Fruit fly (Drosophila melanogaster) whole organism, embryonic: ENCODE measurements around the gene Vav.

ENCODE experiments used
- Antp ChIP-seq: fragments of 200-800 bp; sonication (Bioruptor generic); optimal IDR thresholded peaks from 3 replicates; lab custom pipeline; 2016; ENCODE audit warnings: missing biosample characterization, missing genetic modification characterization
- BEAF-32 ChIP-seq: fragments of 200-800 bp; sonication (Bioruptor generic); optimal IDR thresholded peaks from 3 replicates; lab custom pipeline; 2017; ENCODE audit warnings: missing biosample characterization, missing genetic modification characterization, mild to moderate bottlenecking, moderate library complexity, missing genetic modification reagents
- C15 ChIP-seq: fragments of 200-800 bp; sonication (Bioruptor generic); IDR thresholded peaks from 3 replicates; pipeline ENCODE4 v1.3.6; 2022; ENCODE audit warnings: missing biosample characterization, missing genetic modification characterization
- CG11247 ChIP-seq: fragments of 200-800 bp; sonication (Bioruptor generic); IDR thresholded peaks from 2 replicates; pipeline ENCODE4 v1.3.6; 2022; ENCODE audit warnings: missing biosample characterization, missing genetic modification characterization
- CG12104 ChIP-seq: fragments of 200-800 bp; sonication (Bioruptor generic); optimal IDR thresholded peaks from 3 replicates; lab custom pipeline; 2016; ENCODE audit warnings: missing biosample characterization, missing genetic modification characterization
- CG12155 ChIP-seq: fragments of 200-800 bp; sonication (Bioruptor generic); optimal IDR thresholded peaks from 3 replicates; lab custom pipeline; 2016; ENCODE audit warnings: missing biosample characterization, missing genetic modification characterization
- CG12236 ChIP-seq: fragments of 200-800 bp; sonication (Bioruptor generic); optimal IDR thresholded peaks from 2 replicates; lab custom pipeline; 2016; ENCODE audit warnings: missing biosample characterization, missing genetic modification characterization
- CG2712 ChIP-seq: fragments of 200-800 bp; optimal IDR thresholded peaks from 3 replicates; lab custom pipeline; 2019; ENCODE audit warnings: missing biosample characterization, mild to moderate bottlenecking, missing genetic modification characterization, moderate library complexity
- CG30403 ChIP-seq: fragments of 200-800 bp; sonication (Bioruptor generic); optimal IDR thresholded peaks from 3 replicates; lab custom pipeline; 2016; ENCODE audit warnings: missing biosample characterization, missing genetic modification characterization
- CG34422 ChIP-seq: fragments of 200-800 bp; sonication (Bioruptor generic); IDR thresholded peaks from 3 replicates; pipeline ENCODE4 v1.3.6; 2022; ENCODE audit warnings: missing biosample characterization, missing genetic modification characterization
- CG6272 ChIP-seq: fragments of 200-800 bp; sonication (Bioruptor generic); IDR thresholded peaks from 2 replicates; pipeline ENCODE4 v1.3.6; 2022; ENCODE audit warnings: missing biosample characterization, missing genetic modification characterization
- CG6683 ChIP-seq: fragments of 200-800 bp; sonication (Bioruptor generic); optimal IDR thresholded peaks from 2 replicates; lab custom pipeline; 2017; ENCODE audit warnings: missing biosample characterization, mild to moderate bottlenecking, missing genetic modification characterization, missing genetic modification reagents
- CG6854 ChIP-seq: fragments of 200-800 bp; sonication (Bioruptor generic); optimal IDR thresholded peaks from 3 replicates; lab custom pipeline; 2017; ENCODE audit warnings: missing biosample characterization, mild to moderate bottlenecking, missing genetic modification characterization
- CG8924 ChIP-seq: fragments of 200-800 bp; optimal IDR thresholded peaks from 3 replicates; lab custom pipeline; 2019; ENCODE audit warnings: missing biosample characterization, mild to moderate bottlenecking, missing genetic modification characterization, moderate library complexity
- CG9215 ChIP-seq: fragments of 200-800 bp; sonication (Bioruptor generic); IDR thresholded peaks from 2 replicates; pipeline ENCODE4 v1.3.6; 2022; ENCODE audit warnings: missing biosample characterization, missing genetic modification characterization
- CG9609 ChIP-seq: fragments of 200-800 bp; sonication (Bioruptor generic); optimal IDR thresholded peaks from 3 replicates; lab custom pipeline; 2016; ENCODE audit warnings: missing biosample characterization, missing genetic modification characterization
- Dek ChIP-seq: fragments of 200-800 bp; sonication (Bioruptor generic); optimal IDR thresholded peaks from 3 replicates; lab custom pipeline; 2019; ENCODE audit warnings: missing biosample characterization, mild to moderate bottlenecking, missing genetic modification characterization, moderate library complexity
- Ets97D ChIP-seq: fragments of 200-800 bp; sonication (Bioruptor generic); optimal IDR thresholded peaks from 3 replicates; lab custom pipeline; 2016; ENCODE audit warnings: missing biosample characterization, missing genetic modification characterization
- Fer2 ChIP-seq: fragments of 200-800 bp; sonication (Bioruptor generic); optimal IDR thresholded peaks from 2 replicates; lab custom pipeline; 2018; ENCODE audit warnings: missing biosample characterization, mild to moderate bottlenecking, missing genetic modification characterization, moderate library complexity
- H15 ChIP-seq: fragments of 200-800 bp; sonication (Bioruptor generic); IDR thresholded peaks from 3 replicates; pipeline ENCODE4 v1.3.6; 2022; ENCODE audit warnings: missing biosample characterization, missing genetic modification characterization
- Hand ChIP-seq: fragments of 200-800 bp; sonication (Bioruptor generic); optimal IDR thresholded peaks from 2 replicates; lab custom pipeline; 2017; ENCODE audit warnings: mild to moderate bottlenecking, missing biosample characterization, missing genetic modification reagents, missing genetic modification characterization
- Hr51 ChIP-seq, 2 experiments: fragments of 200-800 bp; sonication (Bioruptor generic); optimal IDR thresholded peaks; 2 replicates in 1 of 2; 3 replicates in 1 of 2; lab custom pipeline; 2016 to 2018; ENCODE audit warnings: missing biosample characterization in 2 of 2, missing genetic modification characterization in 2 of 2, mild to moderate bottlenecking in 1 of 2, moderate library complexity in 1 of 2
- Jarid2 ChIP-seq: fragments of 200-800 bp; sonication (Bioruptor generic); optimal IDR thresholded peaks from 3 replicates; lab custom pipeline; 2017; ENCODE audit warnings: mild to moderate bottlenecking, missing biosample characterization, missing genetic modification reagents, missing genetic modification characterization
- MBD-R2 ChIP-seq: fragments of 200-800 bp; sonication (Bioruptor generic); IDR thresholded peaks from 2 replicates; pipeline ENCODE4 v1.3.6; 2022; ENCODE audit warnings: missing biosample characterization, missing genetic modification characterization
- Mad ChIP-seq: fragments of 200-800 bp; sonication (Bioruptor generic); optimal IDR thresholded peaks from 2 replicates; lab custom pipeline; 2016; ENCODE audit warnings: missing biosample characterization, missing genetic modification characterization
- Meics ChIP-seq: fragments of 200-800 bp; sonication (Bioruptor generic); optimal IDR thresholded peaks from 2 replicates; lab custom pipeline; 2017; ENCODE audit warnings: missing biosample characterization, mild to moderate bottlenecking, missing genetic modification characterization
- Opbp ChIP-seq: fragments of 200-800 bp; sonication (Bioruptor generic); IDR thresholded peaks from 3 replicates; pipeline ENCODE4 v1.3.6; 2022; ENCODE audit warnings: missing biosample characterization, missing genetic modification characterization; ENCODE audit not compliant: partially characterized antibody
- Spps ChIP-seq: fragments of 200-800 bp; sonication (Bioruptor generic); optimal IDR thresholded peaks from 2 replicates; lab custom pipeline; 2018; ENCODE audit warnings: missing biosample characterization, mild to moderate bottlenecking, missing genetic modification characterization
- bab2 ChIP-seq: fragments of 200-800 bp; sonication (Bioruptor generic); optimal IDR thresholded peaks from 2 replicates; lab custom pipeline; 2016; ENCODE audit warnings: missing biosample characterization, missing genetic modification characterization
- bbx ChIP-seq: fragments of 200-800 bp; sonication (Bioruptor generic); IDR thresholded peaks from 2 replicates; pipeline ENCODE4 v1.3.6; 2022; ENCODE audit warnings: missing biosample characterization, missing genetic modification characterization; ENCODE audit not compliant: partially characterized antibody
- cato ChIP-seq: fragments of 200-800 bp; sonication (Bioruptor generic); optimal IDR thresholded peaks from 2 replicates; lab custom pipeline; 2016; ENCODE audit warnings: missing biosample characterization, missing genetic modification characterization, borderline replicate concordance
- crp ChIP-seq, 2 experiments: fragments of 200-800 bp; sonication (Bioruptor generic); optimal IDR thresholded peaks; 2 replicates in 1 of 2; 3 replicates in 1 of 2; lab custom pipeline; 2017; ENCODE audit warnings: missing biosample characterization in 2 of 2, missing genetic modification characterization in 2 of 2, mild to moderate bottlenecking in 1 of 2, moderate library complexity in 1 of 2
- dan ChIP-seq: fragments of 200-800 bp; sonication (Bioruptor generic); IDR thresholded peaks from 2 replicates; pipeline ENCODE4 v1.3.6; 2022; ENCODE audit warnings: missing biosample characterization, missing genetic modification characterization
- dysf ChIP-seq: fragments of 200-800 bp; sonication (Bioruptor generic); IDR thresholded peaks from 3 replicates; pipeline ENCODE4 v1.3.6; 2022; ENCODE audit warnings: missing biosample characterization, missing genetic modification characterization
- ems ChIP-seq: fragments of 200-800 bp; sonication (Bioruptor generic); optimal IDR thresholded peaks from 3 replicates; lab custom pipeline; 2016; ENCODE audit warnings: missing biosample characterization, missing genetic modification characterization
- esg ChIP-seq: fragments of 200-800 bp; sonication (Bioruptor generic); conservative IDR thresholded peaks from 2 replicates; pipeline ENCODE4 v1.3.6; 2022; ENCODE audit warnings: missing biosample characterization, missing genetic modification characterization
- eyg ChIP-seq: fragments of 200-800 bp; sonication (Bioruptor generic); optimal IDR thresholded peaks from 3 replicates; lab custom pipeline; 2016; ENCODE audit warnings: missing biosample characterization, missing genetic modification characterization
- fd96Cb ChIP-seq: fragments of 200-800 bp; sonication (Bioruptor generic); optimal IDR thresholded peaks from 2 replicates; lab custom pipeline; 2018; ENCODE audit warnings: missing biosample characterization, mild to moderate bottlenecking, missing genetic modification characterization, moderate library complexity
- gcm2 ChIP-seq: fragments of 200-800 bp; sonication (Bioruptor generic); optimal IDR thresholded peaks from 2 replicates; lab custom pipeline; 2016; ENCODE audit warnings: missing biosample characterization, missing genetic modification characterization
- hb ChIP-seq: fragments of 200-800 bp; sonication (Bioruptor generic); IDR thresholded peaks from 3 replicates; pipeline ENCODE4 v1.3.6; 2022; ENCODE audit warnings: missing biosample characterization, missing genetic modification characterization; ENCODE audit not compliant: partially characterized antibody
- hbn ChIP-seq: fragments of 200-800 bp; sonication (Bioruptor generic); IDR thresholded peaks from 2 replicates; pipeline ENCODE4 v1.3.6; 2022; ENCODE audit warnings: missing biosample characterization, missing genetic modification characterization; ENCODE audit not compliant: partially characterized antibody
- hkb ChIP-seq, 2 experiments: fragments of 200-800 bp in 1 of 2; fragments of >200 bp in 1 of 2; sonication (Bioruptor generic) in 1 of 2; IDR thresholded peaks in 1 of 2; optimal IDR thresholded peaks in 1 of 2; 2 replicates each; pipeline versions ENCODE4 v1.3.6 to Lab custom; 2017 to 2022; ENCODE audit warnings: missing biosample characterization in 1 of 2, missing genetic modification characterization in 1 of 2
- inv ChIP-seq: fragments of 200-800 bp; sonication (Bioruptor generic); IDR thresholded peaks from 2 replicates; pipeline ENCODE4 v1.3.6; 2022; ENCODE audit warnings: missing biosample characterization, missing genetic modification characterization; ENCODE audit not compliant: partially characterized antibody
- oc ChIP-seq: fragments of 200-800 bp; sonication (Bioruptor generic); optimal IDR thresholded peaks from 2 replicates; lab custom pipeline; 2018; ENCODE audit warnings: missing biosample characterization, mild to moderate bottlenecking, missing genetic modification characterization, moderate library complexity
- org-1 ChIP-seq: fragments of 200-800 bp; sonication (Bioruptor generic); optimal IDR thresholded peaks from 2 replicates; lab custom pipeline; 2017; ENCODE audit warnings: missing biosample characterization, missing genetic modification characterization
- pum ChIP-seq: fragments of 200-800 bp; sonication (Bioruptor generic); optimal IDR thresholded peaks from 2 replicates; lab custom pipeline; 2016; ENCODE audit warnings: missing biosample characterization, missing genetic modification characterization
- wek ChIP-seq: fragments of 200-800 bp; sonication (Bioruptor generic); optimal IDR thresholded peaks from 3 replicates; lab custom pipeline; 2018; ENCODE audit warnings: missing biosample characterization, mild to moderate bottlenecking, missing genetic modification characterization, moderate library complexity

The Vav gene

dm6 chrX:19321820-19322708 is 60.4 kb downstream of the Vav start, which contains the start of gene out (continued):
- TF ChIP-seq cato (GFP tag; lab: Kevin White, UChicago) (peak; percentile 85), CG9215 (GFP tag; lab: Robert Waterston, UW) (peak; percentile 92), CG12236 (GFP tag; lab: Kevin White, UChicago) (peak; percentile 59), hb (GFP tag; lab: Robert Waterston, UW) (no peak), C15 (GFP tag; lab: Robert Waterston, UW) (peak; percentile 87), gcm2 (GFP tag; lab: Kevin White, UChicago) (peak; percentile 75), CG30403 (GFP tag; lab: Kevin White, UChicago) (peak; percentile 96), pum (GFP tag; lab: Kevin White, UChicago) (peak; percentile 83), CG11247 (GFP tag; lab: Robert Waterston, UW) (peak; percentile 88), CG9609 (peak; percentile 77), CG6272 (GFP tag; lab: Robert Waterston, UW) (peak; percentile 88), Jarid2 (GFP tag; lab: Kevin White, UChicago) (peak; percentile 86), wek (peak; percentile 75), Fer2 (peak; percentile 86), CG8924 (peak; percentile 95), hkb (optimal IDR thresholded peaks at IDR 0.05; lab: Kevin White, UChicago) (no peak), hkb (GFP tag; IDR thresholded peaks at IDR 0.05; lab: Robert Waterston, UW) (peak; percentile 96), MBD-R2 (GFP tag; lab: Robert Waterston, UW) (peak; percentile 81), Hand (GFP tag; lab: Kevin White, UChicago) (peak; percentile 89), dan (GFP tag; lab: Robert Waterston, UW) (peak; percentile 78), fd96Cb (tag; lab: Kevin White, UChicago) (peak; percentile 94), inv (no peak), dysf (GFP tag; lab: Robert Waterston, UW) (peak; percentile 96), Ets97D (peak; percentile 40), Meics (GFP tag; lab: Kevin White, UChicago) (peak; percentile 95), esg (GFP tag; lab: Robert Waterston, UW) (peak; percentile 94), org-1 (GFP tag; lab: Kevin White, UChicago) (peak; percentile 93), BEAF-32 (peak; percentile 9), Dek (tag; lab: Kevin White, UChicago) (peak; percentile 91), bab2 (GFP tag; lab: Kevin White, UChicago) (peak; percentile 78), Antp (peak; percentile 76), CG6683 (GFP tag; lab: Kevin White, UChicago) (peak; percentile 83), oc (peak; percentile 91), CG12104 (GFP tag; lab: Kevin White, UChicago) (peak; percentile 92), Spps (tag; lab: Kevin White, UChicago) (peak; percentile 92), CG12155 (GFP tag; lab: Kevin White, UChicago) (peak; percentile 89), CG34422 (peak; percentile 95), Hr51 (GFP tag; optimal IDR thresholded peaks at IDR 0.05; lab: Kevin White, UChicago) (peak; percentile 86 to 93), Opbp (GFP tag; lab: Robert Waterston, UW) (no peak), CG2712 (tag; lab: Kevin White, UChicago) (peak; percentile 96), crp (GFP tag; optimal IDR thresholded peaks at IDR 0.05; lab: Kevin White, UChicago) (peak in 1 of 2 experiments; percentile 62), Mad (GFP tag; lab: Kevin White, UChicago) (peak; percentile 94), eyg (GFP tag; lab: Kevin White, UChicago) (peak; percentile 68), CG6854 (GFP tag; lab: Kevin White, UChicago) (peak; percentile 91), H15 (GFP tag; lab: Robert Waterston, UW) (peak; percentile 92), hbn (GFP tag; lab: Robert Waterston, UW) (no peak), ems (GFP tag; lab: Kevin White, UChicago) (peak; percentile 86), bbx (GFP tag; lab: Robert Waterston, UW) (peak; percentile 50)
